Worm (Caenorhabditis elegans) whole organism, young adult: ENCODE results near the gene T05B4.12.

Experiments
- Y95B8A.8 ChIP-seq: fragments of 200-800 bp; sonication (Bioruptor generic); IDR thresholded peaks from 2 replicates; pipeline ENCODE4 v1.3.6; 2022; ENCODE audit warnings: missing genetic modification reagents, missing genetic modification characterization, missing compliant biosample characterization
- attf-5 ChIP-seq: fragments of 200-800 bp; sonication (Bioruptor generic); optimal IDR thresholded peaks from 2 replicates; lab custom pipeline; 2018; ENCODE audit warnings: mild to moderate bottlenecking, missing genetic modification characterization, missing compliant biosample characterization
- ceh-79 ChIP-seq: sonication (generic microtip); optimal IDR thresholded peaks from 2 replicates; lab custom pipeline; 2017; ENCODE audit warnings: mild to moderate bottlenecking, missing genetic modification characterization, missing compliant biosample characterization
- efl-1 ChIP-seq: fragments of 150-350 bp; optimal IDR thresholded peaks from 2 replicates; lab custom pipeline; 2014; ENCODE audit warnings: missing biosample characterization, missing genetic modification reagents, missing genetic modification characterization
- him-1 ChIP-seq: sonication (generic microtip); optimal IDR thresholded peaks from 2 replicates; lab custom pipeline; 2016; ENCODE audit warnings: missing genotype, missing genetic modification reagents, missing genetic modification characterization, missing compliant biosample characterization
- pha-4 ChIP-seq: fragments of 150-350 bp; sonication (generic microtip); optimal IDR thresholded peaks from 2 replicates; lab custom pipeline; 2014; ENCODE audit warnings: missing biosample characterization, missing genetic modification reagents, missing genetic modification characterization
- snpc-1.3 ChIP-seq: sonication (generic microtip); optimal IDR thresholded peaks from 2 replicates; lab custom pipeline; 2017; ENCODE audit warnings: missing genetic modification characterization, mild to moderate bottlenecking, missing compliant biosample characterization, antibody characterized with exemption, moderate library complexity, missing genotype, missing genetic modification reagents; ENCODE audit not compliant: insufficient read depth
- tlf-1 ChIP-seq: fragments of 200-800 bp; sonication (Bioruptor generic); optimal IDR thresholded peaks from 2 replicates; lab custom pipeline; 2018; ENCODE audit warnings: mild to moderate bottlenecking, missing genetic modification characterization, missing compliant biosample characterization
- ztf-26 ChIP-seq: sonication (generic microtip); optimal IDR thresholded peaks from 2 replicates; lab custom pipeline; 2017; ENCODE audit warnings: missing genetic modification characterization, missing compliant biosample characterization
- ztf-3 ChIP-seq: fragments of 200-800 bp; sonication (Bioruptor generic); optimal IDR thresholded peaks from 2 replicates; lab custom pipeline; 2018; ENCODE audit warnings: mild to moderate bottlenecking, missing genetic modification characterization, missing compliant biosample characterization

DNA sequence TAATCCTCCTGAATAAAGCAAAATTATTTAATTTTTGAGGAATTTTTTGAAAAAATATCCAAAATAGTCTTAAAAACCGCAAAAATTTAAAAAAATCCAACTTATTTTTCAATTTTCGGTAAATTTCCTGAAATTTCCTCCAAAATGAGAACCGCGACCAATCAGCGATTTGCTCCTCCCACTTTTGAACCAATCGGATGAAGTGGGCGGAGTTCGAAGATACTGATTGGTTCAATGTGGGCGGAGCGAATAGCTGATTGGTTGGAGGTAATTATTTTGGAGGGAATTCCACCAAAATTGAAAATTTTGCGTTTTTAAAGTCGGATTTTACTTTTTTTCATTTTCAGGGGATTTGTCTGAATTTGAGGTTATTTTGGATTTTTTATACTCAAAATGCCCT lies 42.2 kb upstream of the T05B4.12 start:
- TF ChIP-seq tlf-1 (GFP tag; lab: Kevin White, UChicago) (no peak), him-1 (tag; lab: Kevin White, UChicago) (no peak), Y95B8A.8 (GFP tag; lab: Robert Waterston, UW) (no peak), ztf-3 (no peak), attf-5 (GFP tag; lab: Kevin White, UChicago) (no peak), snpc-1.3 (tag; lab: Kevin White, UChicago) (no peak), efl-1 (no peak), ztf-26 (tag; lab: Kevin White, UChicago) (no peak), pha-4 (tag; lab: Kevin White, UChicago) (no peak), ceh-79 (no peak)
